Fruit fly (Drosophila melanogaster) whole organism, embryonic: ENCODE data around the gene Smox.
A peak's percentile ranks its signal among the peaks of the same experiment; 100 is the strongest.

Experiments
- CG12155 ChIP-seq: fragments of 200-800 bp; sonication (Bioruptor generic); optimal IDR thresholded peaks from 3 replicates; lab custom pipeline; 2016; ENCODE audit warnings: missing biosample characterization, missing genetic modification characterization
- CG15073 ChIP-seq: fragments of 200-800 bp; sonication (Bioruptor generic); optimal IDR thresholded peaks from 2 replicates; lab custom pipeline; 2016; ENCODE audit warnings: missing biosample characterization, missing genetic modification characterization
- D ChIP-seq, 2 experiments: fragments of 200-800 bp in 1 of 2; fragments of >200 bp in 1 of 2; sonication (Bioruptor generic) in 1 of 2; optimal IDR thresholded peaks; 2 replicates in 1 of 2; 3 replicates in 1 of 2; lab custom pipeline; 2017; ENCODE audit warnings: mild to moderate bottlenecking in 1 of 2, missing biosample characterization in 1 of 2, missing genetic modification characterization in 1 of 2, missing genetic modification reagents in 1 of 2
- p53 ChIP-seq: fragments of 200-800 bp; sonication (Bioruptor generic); optimal IDR thresholded peaks from 2 replicates; lab custom pipeline; 2016; ENCODE audit warnings: missing biosample characterization, missing genetic modification characterization
- ro ChIP-seq: fragments of 200-800 bp; sonication (Bioruptor generic); IDR thresholded peaks from 2 replicates; pipeline ENCODE4 v1.3.6; 2022; ENCODE audit warnings: missing biosample characterization, missing genetic modification characterization
- slbo ChIP-seq: fragments of 200-800 bp; sonication (Bioruptor generic); IDR thresholded peaks from 2 replicates; pipeline ENCODE4 v1.3.6; 2022; ENCODE audit warnings: missing biosample characterization, missing genetic modification characterization
- usp ChIP-seq: fragments of >200 bp; optimal IDR thresholded peaks from 2 replicates; lab custom pipeline; 2017; ENCODE audit warnings: missing biosample characterization, missing genetic modification characterization

DNA sequence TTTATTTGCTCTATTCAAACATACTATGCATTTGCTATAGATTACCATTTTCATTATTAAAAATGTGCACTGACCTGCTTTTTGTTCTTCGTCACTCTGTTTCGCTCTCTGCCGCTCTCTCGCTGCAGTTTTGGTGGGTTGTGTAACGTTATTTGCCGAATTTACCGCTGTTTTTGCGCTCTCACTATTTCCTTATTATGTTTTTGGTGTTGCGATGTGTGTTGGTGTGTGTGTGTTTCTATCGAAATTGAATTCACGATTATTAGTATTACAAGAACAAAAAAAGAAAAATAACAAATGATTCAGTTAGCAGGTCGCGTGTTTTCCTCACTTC, 26.8 kb downstream of the Smox start:
- no peak for TF ChIP-seq CG12155 (GFP tag; lab: Kevin White, UChicago)
- TF ChIP-seq p53 (GFP tag; lab: Kevin White, UChicago): no peak
- no peak for TF ChIP-seq CG15073
- TF ChIP-seq ro: no peak
- no peak for TF ChIP-seq usp (GFP tag; lab: Kevin White, UChicago)
- TF ChIP-seq slbo (GFP tag; lab: Robert Waterston, UW): 0 out of 2 replicates have a peak, but pooled peaks have one; percentile 0
- TF ChIP-seq D (optimal IDR thresholded peaks at IDR 0.05; lab: Kevin White, UChicago): no peak
- TF ChIP-seq D (GFP tag; optimal IDR thresholded peaks at IDR 0.05; lab: Kevin White, UChicago): no peak
